Worm (Caenorhabditis elegans) whole organism, L1 larva: ENCODE results near the gene C14A11.5.
A peak's percentile ranks its signal among the peaks of the same experiment; 100 is the strongest.

ENCODE experiments used
- C16A3.4 ChIP-seq: fragments of 150-350 bp; optimal IDR thresholded peaks from 2 replicates; lab custom pipeline; 2014; ENCODE audit warnings: missing biosample characterization, missing genetic modification characterization
- C34B4.2 ChIP-seq: sonication (generic microtip); optimal IDR thresholded peaks from 2 replicates; lab custom pipeline; 2017; ENCODE audit warnings: mild to moderate bottlenecking, missing genetic modification characterization, missing compliant biosample characterization
- F16B12.6 ChIP-seq: fragments of 150-350 bp; optimal IDR thresholded peaks from 2 replicates; lab custom pipeline; 2014; ENCODE audit warnings: missing biosample characterization, missing genetic modification characterization
- alr-1 ChIP-seq: fragments of 200-800 bp; sonication (Bioruptor generic); optimal IDR thresholded peaks from 2 replicates; lab custom pipeline; 2018; ENCODE audit warnings: borderline replicate concordance, mild to moderate bottlenecking, missing genetic modification characterization, missing compliant biosample characterization
- aly-2 ChIP-seq: fragments of 150-350 bp; optimal IDR thresholded peaks from 2 replicates; lab custom pipeline; 2014; ENCODE audit warnings: missing biosample characterization, missing genetic modification characterization
- ama-1 ChIP-seq: fragments of 150-350 bp; optimal IDR thresholded peaks from 2 replicates; lab custom pipeline; 2014
- ceh-90 ChIP-seq: sonication (generic microtip); optimal IDR thresholded peaks from 2 replicates; lab custom pipeline; 2016; ENCODE audit warnings: missing genetic modification characterization, missing compliant biosample characterization
- dpl-1 ChIP-seq, 3 experiments: fragments of 150-350 bp in 2 of 3; sonication (generic microtip) in 1 of 3; optimal IDR thresholded peaks; 2 replicates each; lab custom pipeline; 2014 to 2017; ENCODE audit warnings: missing biosample characterization in 3 of 3, missing genetic modification characterization in 3 of 3, missing genetic modification reagents in 3 of 3
- dsc-1 ChIP-seq: sonication (generic microtip); optimal IDR thresholded peaks from 2 replicates; lab custom pipeline; 2016; ENCODE audit warnings: mild to moderate bottlenecking, missing genetic modification characterization, missing compliant biosample characterization
- efl-1 ChIP-seq, 4 experiments: fragments of 150-350 bp; optimal IDR thresholded peaks in 3 of 4; peaks in 1 of 4; 1 replicate in 1 of 4; 2 replicates in 3 of 4; lab custom pipeline; 2014; ENCODE audit warnings: missing biosample characterization in 2 of 4, missing genetic modification characterization in 2 of 4, missing genetic modification reagents in 2 of 4
- efl-3 ChIP-seq: fragments of 200-800 bp; sonication (Bioruptor generic); optimal IDR thresholded peaks from 2 replicates; lab custom pipeline; 2018; ENCODE audit warnings: mild to moderate bottlenecking, missing genetic modification characterization, missing compliant biosample characterization
- elt-2 ChIP-seq: sonication (generic microtip); optimal IDR thresholded peaks from 2 replicates; lab custom pipeline; 2016; ENCODE audit warnings: missing genetic modification characterization, mild to moderate bottlenecking, inconsistent platforms, missing compliant biosample characterization, missing genetic modification reagents
- hlh-17 ChIP-seq: fragments of 200-800 bp; sonication (Bioruptor generic); optimal IDR thresholded peaks from 2 replicates; lab custom pipeline; 2018; ENCODE audit warnings: missing genetic modification characterization, mild to moderate bottlenecking, missing compliant biosample characterization, moderate library complexity, borderline replicate concordance
- hlh-4 ChIP-seq: sonication (generic microtip); optimal IDR thresholded peaks from 2 replicates; lab custom pipeline; 2016; ENCODE audit warnings: mild to moderate bottlenecking, missing genetic modification characterization, missing compliant biosample characterization
- isw-1 ChIP-seq: fragments of 200-800 bp; sonication (Bioruptor generic); IDR thresholded peaks from 2 replicates; pipeline ENCODE4 v1.3.6; 2022; ENCODE audit warnings: missing genetic modification characterization, missing compliant biosample characterization
- jun-1 ChIP-seq: fragments of 150-350 bp; optimal IDR thresholded peaks from 2 replicates; lab custom pipeline; 2014; ENCODE audit warnings: missing biosample characterization, missing genetic modification reagents, missing genetic modification characterization
- lin-13 ChIP-seq: fragments of 150-350 bp; optimal IDR thresholded peaks from 2 replicates; lab custom pipeline; 2014; ENCODE audit warnings: missing biosample characterization, missing genetic modification reagents, missing genetic modification characterization
- lin-15B ChIP-seq: fragments of 150-350 bp; sonication (generic microtip); optimal IDR thresholded peaks from 3 replicates; lab custom pipeline; 2014; ENCODE audit warnings: missing biosample characterization, missing genetic modification characterization
- lin-35 ChIP-seq, 2 experiments: fragments of 150-350 bp; optimal IDR thresholded peaks; 2 replicates each; lab custom pipeline; 2014; ENCODE audit warnings: missing biosample characterization in 2 of 2, missing genetic modification characterization in 2 of 2, missing genetic modification reagents in 2 of 2
- lin-39 ChIP-seq: fragments of 150-350 bp; optimal IDR thresholded peaks from 2 replicates; lab custom pipeline; 2014; ENCODE audit warnings: missing biosample characterization, missing genetic modification reagents, missing genetic modification characterization
- lir-3 ChIP-seq: sonication (generic microtip); optimal IDR thresholded peaks from 2 replicates; lab custom pipeline; 2016; ENCODE audit warnings: mild to moderate bottlenecking, missing genetic modification characterization, moderate library complexity, missing compliant biosample characterization; ENCODE audit not compliant: poor library complexity
- lsy-2 ChIP-seq, 2 experiments: fragments of 150-350 bp; optimal IDR thresholded peaks; 2 replicates each; lab custom pipeline; 2014; ENCODE audit warnings: missing biosample characterization in 2 of 2, missing genetic modification characterization in 2 of 2
- mab-9 ChIP-seq: fragments of 200-800 bp; sonication (Bioruptor generic); IDR thresholded peaks from 2 replicates; pipeline ENCODE4 v1.3.6; 2022; ENCODE audit warnings: missing genetic modification reagents, missing genetic modification characterization, missing compliant biosample characterization
- mdl-1 ChIP-seq, 2 experiments: fragments of 150-350 bp; optimal IDR thresholded peaks; 2 replicates each; lab custom pipeline; 2014 to 2017; ENCODE audit warnings: missing biosample characterization in 2 of 2, missing genetic modification characterization in 2 of 2, inconsistent platforms in 1 of 2
- mef-2 ChIP-seq: fragments of 150-350 bp; optimal IDR thresholded peaks from 2 replicates; lab custom pipeline; 2014; ENCODE audit warnings: missing biosample characterization, missing genetic modification characterization
- nhr-11 ChIP-seq: fragments of 150-350 bp; optimal IDR thresholded peaks from 2 replicates; lab custom pipeline; 2014; ENCODE audit warnings: missing biosample characterization, missing genetic modification characterization
- nhr-19 ChIP-seq: fragments of 200-800 bp; sonication (Bioruptor generic); conservative IDR thresholded peaks from 2 replicates; pipeline ENCODE4 v1.3.6; 2022; ENCODE audit warnings: missing genetic modification characterization, missing compliant biosample characterization
- nhr-20 ChIP-seq: sonication (generic microtip); optimal IDR thresholded peaks from 2 replicates; lab custom pipeline; 2016; ENCODE audit warnings: mild to moderate bottlenecking, missing genetic modification characterization, missing compliant biosample characterization
- nhr-28 ChIP-seq: fragments of 150-350 bp; optimal IDR thresholded peaks from 2 replicates; lab custom pipeline; 2014; ENCODE audit warnings: missing biosample characterization, missing genetic modification characterization
- nhr-47 ChIP-seq: sonication (generic microtip); optimal IDR thresholded peaks from 2 replicates; lab custom pipeline; 2016; ENCODE audit warnings: mild to moderate bottlenecking, missing genetic modification characterization, moderate library complexity, missing compliant biosample characterization
- nhr-71 ChIP-seq: sonication (generic microtip); optimal IDR thresholded peaks from 2 replicates; lab custom pipeline; 2016; ENCODE audit warnings: mild to moderate bottlenecking, missing genetic modification characterization, moderate library complexity, missing compliant biosample characterization
- nhr-76 ChIP-seq: sonication (generic microtip); optimal IDR thresholded peaks from 2 replicates; lab custom pipeline; 2017; ENCODE audit warnings: missing biosample characterization, missing genetic modification characterization
- nhr-77 ChIP-seq: fragments of 150-350 bp; optimal IDR thresholded peaks from 2 replicates; lab custom pipeline; 2014; ENCODE audit warnings: missing biosample characterization, missing genetic modification characterization
- nhr-84 ChIP-seq: sonication (generic microtip); optimal IDR thresholded peaks from 2 replicates; lab custom pipeline; 2017; ENCODE audit warnings: missing biosample characterization, missing genetic modification characterization
- nhr-85 ChIP-seq: sonication (generic microtip); peaks from one replicate; lab custom pipeline; 2016; ENCODE audit warnings: missing genetic modification characterization, inconsistent platforms, missing compliant biosample characterization
- pax-3 ChIP-seq: fragments of 200-800 bp; sonication (Bioruptor generic); optimal IDR thresholded peaks from 2 replicates; lab custom pipeline; 2018; ENCODE audit warnings: mild to moderate bottlenecking, missing genetic modification characterization, moderate library complexity, missing compliant biosample characterization
- pqm-1 ChIP-seq: sonication (generic microtip); optimal IDR thresholded peaks from 3 replicates; lab custom pipeline; 2017; ENCODE audit warnings: missing biosample characterization, missing genetic modification characterization
- rnt-1 ChIP-seq: sonication (generic microtip); optimal IDR thresholded peaks from 2 replicates; lab custom pipeline; 2016; ENCODE audit warnings: mild to moderate bottlenecking, missing genetic modification characterization, moderate library complexity, missing compliant biosample characterization
- skn-1 ChIP-seq: fragments of 150-350 bp; optimal IDR thresholded peaks from 2 replicates; lab custom pipeline; 2014; ENCODE audit warnings: missing biosample characterization, missing genetic modification characterization
- snpc-4 ChIP-seq: fragments of 150-350 bp; optimal IDR thresholded peaks from 2 replicates; lab custom pipeline; 2014; ENCODE audit warnings: missing biosample characterization, missing genetic modification characterization
- snu-23 ChIP-seq: sonication (generic microtip); optimal IDR thresholded peaks from 2 replicates; lab custom pipeline; 2016; ENCODE audit warnings: missing genetic modification characterization, missing compliant biosample characterization
- sox-4 ChIP-seq: sonication (generic microtip); optimal IDR thresholded peaks from 2 replicates; lab custom pipeline; 2016; ENCODE audit warnings: missing genetic modification characterization, missing compliant biosample characterization
- sptf-1 ChIP-seq: fragments of 150-350 bp; optimal IDR thresholded peaks from 2 replicates; lab custom pipeline; 2014; ENCODE audit warnings: missing biosample characterization, missing genetic modification characterization
- tbx-2 ChIP-seq: sonication (generic microtip); optimal IDR thresholded peaks from 2 replicates; lab custom pipeline; 2016; ENCODE audit warnings: missing genetic modification characterization, missing compliant biosample characterization
- unc-98 ChIP-seq: fragments of 200-800 bp; sonication (Bioruptor generic); IDR thresholded peaks from 2 replicates; pipeline ENCODE4 v1.3.6; 2022; ENCODE audit warnings: missing genetic modification characterization, missing compliant biosample characterization
- vab-15 ChIP-seq: sonication (generic microtip); optimal IDR thresholded peaks from 2 replicates; lab custom pipeline; 2017; ENCODE audit warnings: missing genotype, mild to moderate bottlenecking, missing genetic modification characterization, missing compliant biosample characterization
- xbp-1 ChIP-seq: sonication (generic microtip); optimal IDR thresholded peaks from 2 replicates; lab custom pipeline; 2016; ENCODE audit warnings: missing genetic modification characterization, missing compliant biosample characterization
- zag-1 ChIP-seq: fragments of 150-350 bp; optimal IDR thresholded peaks from 2 replicates; lab custom pipeline; 2014; ENCODE audit warnings: missing biosample characterization, missing genetic modification characterization
- zip-4 ChIP-seq: fragments of 200-800 bp; sonication (Bioruptor generic); optimal IDR thresholded peaks from 2 replicates; lab custom pipeline; 2018; ENCODE audit warnings: mild to moderate bottlenecking, missing genetic modification characterization, moderate library complexity, missing compliant biosample characterization
- ztf-4 ChIP-seq: fragments of 150-350 bp; optimal IDR thresholded peaks from 2 replicates; lab custom pipeline; 2014; ENCODE audit warnings: missing biosample characterization, missing genetic modification characterization

Gene C14A11.5

DNA sequence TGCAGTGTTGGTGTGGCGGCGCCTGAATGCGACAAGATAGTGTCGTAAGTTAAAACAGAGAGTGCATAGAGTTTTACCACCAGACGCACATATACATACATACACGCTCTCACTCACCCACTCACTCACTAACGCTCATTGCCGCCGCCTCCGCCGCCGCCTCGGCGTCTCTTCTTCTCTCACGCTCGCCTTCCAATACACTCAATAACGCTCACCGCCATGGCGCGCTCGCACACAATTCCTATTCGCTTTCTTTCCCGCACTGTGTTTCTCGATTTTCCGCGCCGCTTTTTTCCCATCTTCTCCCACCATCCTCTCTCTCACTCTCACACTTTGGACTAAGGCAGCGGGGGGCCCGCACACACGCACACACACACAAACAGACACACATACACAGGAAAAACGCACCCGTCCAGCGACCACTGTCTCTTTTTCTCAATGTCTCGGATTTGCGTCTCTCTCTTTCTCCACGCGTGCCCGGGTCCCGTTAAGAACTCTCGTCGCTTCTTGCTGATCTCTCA, 45.1 kb upstream of the C14A11.5 start, which contains the start of gene kin-29 (continued):
- peak; percentile 18 for TF ChIP-seq snpc-4 (tag; lab: Kevin White, UChicago)
- TF ChIP-seq nhr-76, result no peak
- peak; percentile 55 to 82 for TF ChIP-seq lsy-2 (tag; optimal IDR thresholded peaks at IDR 0.05; lab: Kevin White, UChicago)
- no peak for TF ChIP-seq vab-15 (tag; lab: Kevin White, UChicago)
- peak; percentile 93 for TF ChIP-seq nhr-85 (tag; lab: Kevin White, UChicago)
- TF ChIP-seq sptf-1 (tag; lab: Kevin White, UChicago), result no peak
- TF ChIP-seq pqm-1 (tag; lab: Kevin White, UChicago), result no peak
- TF ChIP-seq xbp-1 (tag; lab: Kevin White, UChicago), result peak; percentile 77
- no peak for TF ChIP-seq aly-2 (tag; lab: Kevin White, UChicago)
- TF ChIP-seq nhr-19 (GFP tag; lab: Robert Waterston, UW), result peak; percentile 71
- TF ChIP-seq mef-2 (tag; lab: Kevin White, UChicago), result peak; percentile 32
- peak; percentile 59 for TF ChIP-seq isw-1
- no peak for TF ChIP-seq nhr-28
- TF ChIP-seq nhr-20 (tag; lab: Kevin White, UChicago), result peak; percentile 91
- TF ChIP-seq efl-3, result no peak
- TF ChIP-seq alr-1 (tag; lab: Kevin White, UChicago), result no peak
- TF ChIP-seq ceh-90 (tag; lab: Kevin White, UChicago), result no peak
- peak in 1 of 2 experiments; percentile 84 for TF ChIP-seq mdl-1 (tag; optimal IDR thresholded peaks at IDR 0.05; lab: Kevin White, UChicago)
- peak; percentile 72 for TF ChIP-seq ztf-4 (tag; lab: Kevin White, UChicago)
- TF ChIP-seq sox-4 (tag; lab: Kevin White, UChicago), result peak; percentile 51
- no peak for TF ChIP-seq unc-98 (GFP tag; lab: Robert Waterston, UW)
- peak; percentile 90 for TF ChIP-seq jun-1
- no peak for TF ChIP-seq nhr-11 (tag; lab: Kevin White, UChicago)
- no peak for TF ChIP-seq hlh-17 (GFP tag; lab: Kevin White, UChicago)
- TF ChIP-seq nhr-84 (tag; lab: Kevin White, UChicago), result no peak
- TF ChIP-seq lin-35 (GFP tag; optimal IDR thresholded peaks at IDR 0.05; lab: Kevin White, UChicago), result peak; percentile 48 to 79
- TF ChIP-seq elt-2 (tag; lab: Kevin White, UChicago), result peak; percentile 70
- peak; percentile 76 for TF ChIP-seq lin-13 (GFP tag; lab: Kevin White, UChicago)
- TF ChIP-seq zag-1, result no peak
- peak; percentile 90 for TF ChIP-seq tbx-2 (tag; lab: Kevin White, UChicago)
- peak; percentile 88 for TF ChIP-seq nhr-77 (tag; lab: Kevin White, UChicago)
- TF ChIP-seq lir-3 (tag; lab: Kevin White, UChicago), result peak; percentile 23
- TF ChIP-seq C34B4.2 (tag; lab: Kevin White, UChicago), result no peak
- TF ChIP-seq, all 84 proteins: peak for 53

DNA sequence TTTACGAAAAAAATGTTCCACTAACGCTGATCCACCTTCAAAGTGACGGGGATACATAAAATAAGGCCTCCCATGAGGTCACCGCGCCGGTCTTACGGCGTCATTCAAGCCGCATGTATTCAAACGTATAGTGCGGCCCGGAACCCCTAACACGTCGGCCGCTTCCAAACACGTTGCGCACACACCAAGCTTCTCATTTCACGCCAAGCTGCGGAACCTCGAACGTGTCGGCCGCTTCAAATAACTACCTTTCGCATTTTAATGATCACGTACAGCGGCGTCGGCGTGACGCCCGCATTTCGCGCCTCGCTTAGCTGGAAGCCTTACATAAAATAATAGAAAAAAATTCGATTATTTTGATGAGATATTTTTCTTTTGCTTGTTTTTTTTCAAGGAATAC, 36.2 kb upstream of the C14A11.5 start:
- TF ChIP-seq snu-23 (GFP tag; lab: Kevin White, UChicago) (no peak), hlh-17 (GFP tag; lab: Kevin White, UChicago) (no peak), lin-15B (no peak), hlh-4 (tag; lab: Kevin White, UChicago) (no peak), efl-1 (optimal IDR thresholded peaks at IDR 0.05; lab: Kevin White, UChicago) (no peak), efl-1 (GFP tag; optimal IDR thresholded peaks at IDR 0.05 in 1 of 2; lab: Kevin White, UChicago) (peak in 1 of 2 experiments; percentile 12), rnt-1 (tag; lab: Kevin White, UChicago) (peak; percentile 16), lin-13 (GFP tag; lab: Kevin White, UChicago) (no peak), xbp-1 (tag; lab: Kevin White, UChicago) (no peak), zag-1 (no peak), C16A3.4 (no peak), pax-3 (no peak), nhr-76 (no peak), nhr-71 (peak; percentile 14), mab-9 (GFP tag; lab: Robert Waterston, UW) (no peak), efl-3 (no peak), ama-1 (lab: Kevin White, UChicago) (no peak), skn-1 (tag; lab: Kevin White, UChicago) (no peak), dpl-1 (GFP tag; optimal IDR thresholded peaks at IDR 0.05; lab: Kevin White, UChicago) (no peak), lsy-2 (tag; optimal IDR thresholded peaks at IDR 0.05; lab: Kevin White, UChicago) (no peak), lin-39 (tag; lab: Kevin White, UChicago) (no peak), F16B12.6 (tag; lab: Kevin White, UChicago) (no peak), ztf-4 (tag; lab: Kevin White, UChicago) (no peak), nhr-47 (tag; lab: Kevin White, UChicago) (peak; percentile 1), zip-4 (GFP tag; lab: Kevin White, UChicago) (no peak), snpc-4 (tag; lab: Kevin White, UChicago) (peak; percentile 94), unc-98 (GFP tag; lab: Robert Waterston, UW) (no peak), dsc-1 (tag; lab: Kevin White, UChicago) (peak; percentile 10), aly-2 (tag; lab: Kevin White, UChicago) (no peak)
